Fruit fly (Drosophila melanogaster) whole organism, embryonic: ENCODE measurements around the gene CG8117.

ENCODE experiments used
- Atf6 ChIP-seq: fragments of 200-800 bp; sonication (Bioruptor generic); IDR thresholded peaks from 2 replicates; pipeline ENCODE4 v1.3.6; 2022; ENCODE audit warnings: missing biosample characterization, missing genetic modification characterization
- B-H2 ChIP-seq: fragments of 200-800 bp; sonication (Bioruptor generic); optimal IDR thresholded peaks from 2 replicates; lab custom pipeline; 2018; ENCODE audit warnings: missing biosample characterization, mild to moderate bottlenecking, missing genetic modification characterization
- CG10147 ChIP-seq: fragments of 200-800 bp; sonication (Bioruptor generic); optimal IDR thresholded peaks from 2 replicates; lab custom pipeline; 2019; ENCODE audit warnings: missing biosample characterization, mild to moderate bottlenecking, missing genetic modification characterization, moderate library complexity
- CG12219 ChIP-seq: fragments of 200-800 bp; sonication (Bioruptor generic); optimal IDR thresholded peaks from 3 replicates; lab custom pipeline; 2018; ENCODE audit warnings: missing biosample characterization, mild to moderate bottlenecking, missing genetic modification characterization
- CG12299 ChIP-seq: fragments of 200-800 bp; sonication (Bioruptor generic); optimal IDR thresholded peaks from 2 replicates; lab custom pipeline; 2018; ENCODE audit warnings: missing biosample characterization, mild to moderate bottlenecking, missing genetic modification characterization
- CG1233 ChIP-seq: fragments of 200-800 bp; sonication (Bioruptor generic); optimal IDR thresholded peaks from 4 replicates; lab custom pipeline; 2018; ENCODE audit warnings: missing biosample characterization, mild to moderate bottlenecking, missing genetic modification characterization
- CG13287 ChIP-seq: fragments of 200-800 bp; sonication (Bioruptor generic); IDR thresholded peaks from 2 replicates; pipeline ENCODE4 v1.3.6; 2022; ENCODE audit warnings: missing biosample characterization, missing genetic modification characterization; ENCODE audit not compliant: partially characterized antibody
- CG17328 ChIP-seq: fragments of 200-800 bp; sonication (Bioruptor generic); IDR thresholded peaks from 2 replicates; pipeline ENCODE4 v1.3.6; 2022; ENCODE audit warnings: missing biosample characterization, missing genetic modification characterization
- CG17361 ChIP-seq: fragments of 200-800 bp; sonication (Bioruptor generic); IDR thresholded peaks from 3 replicates; pipeline ENCODE4 v1.3.6; 2022; ENCODE audit warnings: missing biosample characterization, missing genetic modification characterization
- CG17568 ChIP-seq: fragments of 200-800 bp; sonication (Bioruptor generic); optimal IDR thresholded peaks from 2 replicates; lab custom pipeline; 2018; ENCODE audit warnings: missing biosample characterization, mild to moderate bottlenecking, missing genetic modification characterization, moderate library complexity
- CG17612 ChIP-seq: fragments of 200-800 bp; sonication (Bioruptor generic); IDR thresholded peaks from 2 replicates; pipeline ENCODE4 v1.3.6; 2022; ENCODE audit warnings: missing biosample characterization, missing genetic modification characterization
- CG18619 ChIP-seq: fragments of 200-800 bp; sonication (Bioruptor generic); optimal IDR thresholded peaks from 3 replicates; lab custom pipeline; 2017; ENCODE audit warnings: missing biosample characterization, mild to moderate bottlenecking, missing genetic modification characterization
- CG2678 ChIP-seq: fragments of 200-800 bp; sonication (Bioruptor generic); optimal IDR thresholded peaks from 3 replicates; lab custom pipeline; 2019; ENCODE audit warnings: missing biosample characterization, mild to moderate bottlenecking, missing genetic modification characterization, moderate library complexity
- CG30431 ChIP-seq: fragments of 200-800 bp; sonication (Bioruptor generic); optimal IDR thresholded peaks from 2 replicates; lab custom pipeline; 2017; ENCODE audit warnings: missing biosample characterization, missing genetic modification characterization
- CG31224 ChIP-seq: fragments of 200-800 bp; sonication (Bioruptor generic); IDR thresholded peaks from 2 replicates; pipeline ENCODE4 v1.3.6; 2022; ENCODE audit warnings: missing biosample characterization, missing genetic modification characterization
- CG33213 ChIP-seq: fragments of 200-800 bp; sonication (Bioruptor generic); optimal IDR thresholded peaks from 3 replicates; lab custom pipeline; 2016; ENCODE audit warnings: missing biosample characterization, missing genetic modification characterization
- CG3726 ChIP-seq: fragments of 200-800 bp; sonication (Bioruptor generic); IDR thresholded peaks from 3 replicates; pipeline ENCODE4, ENCODE4 v1.3.6; 2022; ENCODE audit warnings: missing biosample characterization, missing genetic modification characterization
- CG4820 ChIP-seq: fragments of 200-800 bp; sonication (Bioruptor generic); optimal IDR thresholded peaks from 3 replicates; lab custom pipeline; 2016; ENCODE audit warnings: missing biosample characterization, missing genetic modification characterization
- CG4854 ChIP-seq: fragments of 200-800 bp; sonication (Bioruptor generic); optimal IDR thresholded peaks from 2 replicates; lab custom pipeline; 2016; ENCODE audit warnings: missing biosample characterization, missing genetic modification characterization, inconsistent platforms
- CG9215 ChIP-seq: fragments of 200-800 bp; sonication (Bioruptor generic); IDR thresholded peaks from 2 replicates; pipeline ENCODE4 v1.3.6; 2022; ENCODE audit warnings: missing biosample characterization, missing genetic modification characterization
- CTCF ChIP-seq: fragments of 200-800 bp; sonication (Bioruptor generic); optimal IDR thresholded peaks from 2 replicates; lab custom pipeline; 2017; ENCODE audit warnings: missing biosample characterization, mild to moderate bottlenecking, missing genetic modification characterization, moderate library complexity
- CkIIα-i1 ChIP-seq: fragments of 200-800 bp; sonication (Bioruptor generic); IDR thresholded peaks from 2 replicates; pipeline ENCODE4 v1.3.6; 2022; ENCODE audit warnings: missing biosample characterization, missing genetic modification characterization
- CoRest ChIP-seq: fragments of 200-800 bp; sonication (Bioruptor generic); optimal IDR thresholded peaks from 3 replicates; lab custom pipeline; 2018; ENCODE audit warnings: missing biosample characterization, mild to moderate bottlenecking, missing genetic modification characterization, moderate library complexity
- E2f1 ChIP-seq: fragments of 200-800 bp; sonication (Bioruptor generic); IDR thresholded peaks from 2 replicates; pipeline ENCODE4 v1.3.6; 2022; ENCODE audit warnings: missing biosample characterization, missing genetic modification characterization
- HLH54F ChIP-seq: fragments of 200-800 bp; sonication (Bioruptor generic); optimal IDR thresholded peaks from 3 replicates; lab custom pipeline; 2016; ENCODE audit warnings: missing biosample characterization, missing genetic modification characterization
- Kr ChIP-seq: fragments of 200-800 bp; sonication (Bioruptor generic); optimal IDR thresholded peaks from 2 replicates; lab custom pipeline; 2017; ENCODE audit warnings: missing biosample characterization, mild to moderate bottlenecking, missing genetic modification characterization
- NfI ChIP-seq: fragments of 200-800 bp; sonication (Bioruptor generic); optimal IDR thresholded peaks from 3 replicates; lab custom pipeline; 2018; ENCODE audit warnings: missing biosample characterization, mild to moderate bottlenecking, missing genetic modification characterization, moderate library complexity
- Pdp1 ChIP-seq, 2 experiments: fragments of 200-800 bp; sonication (Bioruptor generic); optimal IDR thresholded peaks; 3 replicates each; lab custom pipeline; 2016; ENCODE audit warnings: missing biosample characterization in 2 of 2, missing genetic modification characterization in 2 of 2, mild to moderate bottlenecking in 1 of 2, moderate library complexity in 1 of 2
- Rx ChIP-seq: fragments of 200-800 bp; sonication (Bioruptor generic); IDR thresholded peaks from 2 replicates; pipeline ENCODE4 v1.3.6; 2022; ENCODE audit warnings: missing biosample characterization, missing genetic modification characterization
- Sox100B ChIP-seq: fragments of 200-800 bp; sonication (Bioruptor generic); optimal IDR thresholded peaks from 3 replicates; lab custom pipeline; 2018; ENCODE audit warnings: missing biosample characterization, mild to moderate bottlenecking, missing genetic modification characterization
- Ssrp ChIP-seq: fragments of 200-800 bp; sonication (Bioruptor generic); optimal IDR thresholded peaks from 2 replicates; lab custom pipeline; 2018; ENCODE audit warnings: missing biosample characterization, mild to moderate bottlenecking, missing genetic modification characterization, moderate library complexity
- Trl ChIP-seq, 3 experiments: fragments of >200 bp in 2 of 3; fragments of 200-800 bp in 1 of 3; sonication (Bioruptor generic) in 1 of 3; optimal IDR thresholded peaks; 2 replicates in 1 of 3; 3 replicates in 2 of 3; lab custom pipeline; 2016 to 2017; ENCODE audit warnings: missing biosample characterization in 1 of 3, missing genetic modification characterization in 1 of 3
- Vsx1 ChIP-seq: fragments of 200-800 bp; sonication (Bioruptor generic); optimal IDR thresholded peaks from 2 replicates; lab custom pipeline; 2017; ENCODE audit warnings: missing biosample characterization, mild to moderate bottlenecking, missing genetic modification characterization, missing genetic modification reagents
- ato ChIP-seq: fragments of 200-800 bp; sonication (Bioruptor generic); IDR thresholded peaks from 2 replicates; pipeline ENCODE4 v1.3.6; 2022; ENCODE audit warnings: missing biosample characterization, missing genetic modification characterization; ENCODE audit not compliant: partially characterized antibody
- bab2 ChIP-seq: fragments of 200-800 bp; sonication (Bioruptor generic); optimal IDR thresholded peaks from 2 replicates; lab custom pipeline; 2016; ENCODE audit warnings: missing biosample characterization, missing genetic modification characterization
- croc ChIP-seq: fragments of 200-800 bp; sonication (Bioruptor generic); conservative IDR thresholded peaks from 3 replicates; pipeline ENCODE4 v1.3.6; 2022; ENCODE audit warnings: missing biosample characterization, missing genetic modification characterization
- fd64A ChIP-seq: fragments of 200-800 bp; sonication (Bioruptor generic); optimal IDR thresholded peaks from 3 replicates; lab custom pipeline; 2018; ENCODE audit warnings: missing biosample characterization, mild to moderate bottlenecking, missing genetic modification characterization
- fru ChIP-seq: fragments of >200 bp; optimal IDR thresholded peaks from 2 replicates; lab custom pipeline; 2017
- gsb-n ChIP-seq: fragments of 200-800 bp; sonication (Bioruptor generic); optimal IDR thresholded peaks from 3 replicates; lab custom pipeline; 2018; ENCODE audit warnings: missing biosample characterization, mild to moderate bottlenecking, missing genetic modification characterization
- h ChIP-seq: fragments of >200 bp; optimal IDR thresholded peaks from 2 replicates; lab custom pipeline; 2017
- knrl ChIP-seq: fragments of 200-800 bp; sonication (Bioruptor generic); IDR thresholded peaks from 3 replicates; pipeline ENCODE4 v1.3.6; 2022; ENCODE audit warnings: missing biosample characterization, missing genetic modification characterization; ENCODE audit not compliant: partially characterized antibody
- mirr ChIP-seq: fragments of 200-800 bp; sonication (Bioruptor generic); optimal IDR thresholded peaks from 3 replicates; lab custom pipeline; 2018; ENCODE audit warnings: missing biosample characterization, mild to moderate bottlenecking, missing genetic modification characterization
- nau ChIP-seq: fragments of 200-800 bp; sonication (Bioruptor generic); optimal IDR thresholded peaks from 3 replicates; lab custom pipeline; 2017; ENCODE audit warnings: missing biosample characterization, mild to moderate bottlenecking, missing genetic modification characterization, missing genetic modification reagents
- onecut ChIP-seq: fragments of 200-800 bp; sonication (Bioruptor generic); IDR thresholded peaks from 2 replicates; pipeline ENCODE4 v1.3.6; 2022; ENCODE audit warnings: missing biosample characterization, missing genetic modification characterization
- pros ChIP-seq: fragments of 200-800 bp; sonication (Bioruptor generic); optimal IDR thresholded peaks from 3 replicates; lab custom pipeline; 2019; ENCODE audit warnings: missing biosample characterization, mild to moderate bottlenecking, missing genetic modification characterization, moderate library complexity
- ro ChIP-seq: fragments of 200-800 bp; sonication (Bioruptor generic); IDR thresholded peaks from 2 replicates; pipeline ENCODE4 v1.3.6; 2022; ENCODE audit warnings: missing biosample characterization, missing genetic modification characterization
- row ChIP-seq: fragments of 200-800 bp; sonication (Bioruptor generic); IDR thresholded peaks from 3 replicates; pipeline ENCODE4 v1.3.6; 2022; ENCODE audit warnings: missing biosample characterization, missing genetic modification characterization
- sc ChIP-seq, 3 experiments: fragments of >200 bp in 2 of 3; fragments of 200-800 bp in 1 of 3; sonication (Bioruptor generic) in 1 of 3; optimal IDR thresholded peaks; 2 replicates in 2 of 3; 3 replicates in 1 of 3; lab custom pipeline; 2017; ENCODE audit warnings: mild to moderate bottlenecking in 1 of 3, missing biosample characterization in 1 of 3, missing genetic modification characterization in 1 of 3, missing genetic modification reagents in 1 of 3
- trh ChIP-seq: fragments of 200-800 bp; sonication (Bioruptor generic); optimal IDR thresholded peaks from 2 replicates; lab custom pipeline; 2016; ENCODE audit warnings: missing biosample characterization, missing genetic modification characterization
- wor ChIP-seq: fragments of 200-800 bp; sonication (Bioruptor generic); IDR thresholded peaks from 2 replicates; pipeline ENCODE4 v1.3.6; 2022; ENCODE audit warnings: missing biosample characterization, missing genetic modification characterization
- zfh1 ChIP-seq: fragments of 200-800 bp; sonication (Bioruptor generic); IDR thresholded peaks from 3 replicates; pipeline ENCODE4 v1.3.6; 2022; ENCODE audit warnings: missing biosample characterization, missing genetic modification characterization

Gene CG8117

dm6 chrX:15622970-15623402 lies 21.0 kb upstream of the CG8117 start (continued):
- TF ChIP-seq h (lab: Kevin White, UChicago) (no peak), fru (lab: Kevin White, UChicago) (no peak), Trl (optimal IDR thresholded peaks at IDR 0.05; lab: Kevin White, UChicago) (no peak), Trl (GFP tag; optimal IDR thresholded peaks at IDR 0.05; lab: Kevin White, UChicago) (peak; percentile 90), Kr (GFP tag; lab: Kevin White, UChicago) (no peak), CG2678 (peak; percentile 86), knrl (GFP tag; lab: Robert Waterston, UW) (no peak), CG18619 (GFP tag; lab: Kevin White, UChicago) (peak; percentile 40), fd64A (peak; percentile 9), Atf6 (peak; percentile 86), Vsx1 (GFP tag; lab: Kevin White, UChicago) (peak; percentile 38), NfI (peak; percentile 74), CG3726 (peak; percentile 79), Ssrp (tag; lab: Kevin White, UChicago) (peak; percentile 64), CG12219 (peak; percentile 75), CkIIα-i1 (GFP tag; lab: Robert Waterston, UW) (peak; percentile 31), sc (optimal IDR thresholded peaks at IDR 0.05; lab: Kevin White, UChicago) (no peak), sc (GFP tag; optimal IDR thresholded peaks at IDR 0.05; lab: Kevin White, UChicago) (peak; percentile 36), Rx (GFP tag; lab: Robert Waterston, UW) (peak; percentile 77), row (GFP tag; lab: Robert Waterston, UW) (peak; percentile 89), CTCF (GFP tag; lab: Kevin White, UChicago) (no peak), CG31224 (GFP tag; lab: Robert Waterston, UW) (peak; percentile 77), Pdp1 (GFP tag; optimal IDR thresholded peaks at IDR 0.05; lab: Kevin White, UChicago) (peak; percentile 73 to 88), CG17361 (GFP tag; lab: Robert Waterston, UW) (peak; percentile 65), CG10147 (peak; percentile 69), CG17568 (GFP tag; lab: Kevin White, UChicago) (peak; percentile 21), CG4854 (peak; percentile 61), gsb-n (tag; lab: Kevin White, UChicago) (peak; percentile 9), ato (GFP tag; lab: Robert Waterston, UW) (no peak), CG13287 (GFP tag; lab: Robert Waterston, UW) (no peak), CG33213 (GFP tag; lab: Kevin White, UChicago) (peak; percentile 36), CG17612 (GFP tag; lab: Robert Waterston, UW) (peak; percentile 51; the same call in 1 of the 2 replicates), ro (GFP tag; lab: Robert Waterston, UW) (0 out of 2 replicates have a peak, but pooled peaks have one; percentile 48), wor (GFP tag; lab: Robert Waterston, UW) (peak; percentile 73), E2f1 (GFP tag; lab: Robert Waterston, UW) (peak; percentile 77), CoRest (peak; percentile 83), CG30431 (GFP tag; lab: Kevin White, UChicago) (no peak), nau (GFP tag; lab: Kevin White, UChicago) (peak; percentile 45), trh (GFP tag; lab: Kevin White, UChicago) (peak; percentile 15), CG4820 (GFP tag; lab: Kevin White, UChicago) (peak; percentile 72), zfh1 (GFP tag; lab: Robert Waterston, UW) (peak; percentile 82), CG12299 (tag; lab: Kevin White, UChicago) (no peak), CG9215 (GFP tag; lab: Robert Waterston, UW) (peak; percentile 74), bab2 (peak; percentile 74), B-H2 (no peak), HLH54F (GFP tag; lab: Kevin White, UChicago) (peak; percentile 64), pros (GFP tag; lab: Kevin White, UChicago) (no peak), onecut (peak; percentile 79), croc (GFP tag; lab: Robert Waterston, UW) (peak; percentile 70; the same call in 2 of the 3 replicates), CG1233 (peak; percentile 54), CG17328 (GFP tag; lab: Robert Waterston, UW) (peak; percentile 83), mirr (GFP tag; lab: Kevin White, UChicago) (peak; percentile 25), Sox100B (GFP tag; lab: Kevin White, UChicago) (peak; percentile 73)
